Worm (Caenorhabditis elegans) whole organism, young adult: ENCODE measurements around the gene blos-2.

Experiments used
- B0261.1 ChIP-seq: sonication (generic microtip); optimal IDR thresholded peaks from 2 replicates; lab custom pipeline; 2016; ENCODE audit warnings: mild to moderate bottlenecking, missing genetic modification characterization, moderate library complexity, missing compliant biosample characterization
- D2030.7 ChIP-seq: fragments of 200-800 bp; sonication (Bioruptor generic); IDR thresholded peaks from 2 replicates; pipeline ENCODE4 v1.3.6; 2022; ENCODE audit warnings: missing genetic modification reagents, missing genetic modification characterization, missing compliant biosample characterization
- F22D6.2 ChIP-seq: sonication (generic microtip); optimal IDR thresholded peaks from 2 replicates; lab custom pipeline; 2016; ENCODE audit warnings: mild to moderate bottlenecking, missing genetic modification characterization, missing compliant biosample characterization
- F57A8.1 ChIP-seq: fragments of 200-800 bp; sonication (Bioruptor generic); optimal IDR thresholded peaks from 2 replicates; lab custom pipeline; 2018; ENCODE audit warnings: mild to moderate bottlenecking, missing genetic modification characterization, moderate library complexity, missing compliant biosample characterization
- F57C9.4 ChIP-seq: sonication (generic microtip); optimal IDR thresholded peaks from 2 replicates; lab custom pipeline; 2017; ENCODE audit warnings: mild to moderate bottlenecking, missing genetic modification characterization, missing compliant biosample characterization
- K11D2.4 ChIP-seq: fragments of 200-800 bp; sonication (Bioruptor generic); IDR thresholded peaks from 2 replicates; pipeline ENCODE4 v1.3.6; 2022; ENCODE audit warnings: missing genetic modification reagents, missing genetic modification characterization, missing compliant biosample characterization
- T26A5.8 ChIP-seq: sonication (generic microtip); optimal IDR thresholded peaks from 2 replicates; lab custom pipeline; 2016; ENCODE audit warnings: missing genetic modification characterization, missing compliant biosample characterization
- Y53G8AR.9 ChIP-seq: fragments of 200-800 bp; sonication (Bioruptor generic); conservative IDR thresholded peaks from 2 replicates; pipeline ENCODE4 v1.3.6; 2022; ENCODE audit warnings: missing genetic modification reagents, missing genetic modification characterization, missing compliant biosample characterization
- Y56A3A.18 ChIP-seq: fragments of 200-800 bp; sonication (Bioruptor generic); IDR thresholded peaks from 2 replicates; pipeline ENCODE4 v1.3.6; 2022; ENCODE audit warnings: missing genetic modification reagents, missing genetic modification characterization, missing compliant biosample characterization
- ZK185.1 ChIP-seq: sonication (generic microtip); optimal IDR thresholded peaks from 2 replicates; lab custom pipeline; 2016; ENCODE audit warnings: mild to moderate bottlenecking, missing genetic modification characterization, missing compliant biosample characterization; ENCODE audit not compliant: poor library complexity, severe bottlenecking
- attf-3 ChIP-seq: fragments of 200-800 bp; sonication (Bioruptor generic); conservative IDR thresholded peaks from 2 replicates; pipeline ENCODE4 v1.3.6; 2022; ENCODE audit warnings: missing genetic modification reagents, missing genetic modification characterization, missing compliant biosample characterization
- attf-5 ChIP-seq: fragments of 200-800 bp; sonication (Bioruptor generic); optimal IDR thresholded peaks from 2 replicates; lab custom pipeline; 2018; ENCODE audit warnings: mild to moderate bottlenecking, missing genetic modification characterization, missing compliant biosample characterization
- attf-6 ChIP-seq: fragments of 200-800 bp; sonication (Bioruptor generic); IDR thresholded peaks from 2 replicates; pipeline ENCODE4 v1.3.6; 2022; ENCODE audit warnings: missing genetic modification reagents, missing genetic modification characterization, missing compliant biosample characterization
- bed-2 ChIP-seq: fragments of 200-800 bp; sonication (Bioruptor generic); IDR thresholded peaks from 2 replicates; pipeline ENCODE4 v1.3.6; 2022; ENCODE audit warnings: missing genetic modification reagents, missing genetic modification characterization, missing compliant biosample characterization
- cebp-2 ChIP-seq: fragments of 200-800 bp; sonication (Bioruptor generic); IDR thresholded peaks from 2 replicates; pipeline ENCODE4 v1.3.6; 2022; ENCODE audit warnings: missing genetic modification characterization, missing compliant biosample characterization
- ceh-27 ChIP-seq: fragments of 200-800 bp; sonication (Bioruptor generic); optimal IDR thresholded peaks from 2 replicates; lab custom pipeline; 2018; ENCODE audit warnings: mild to moderate bottlenecking, missing genetic modification characterization, moderate library complexity, missing compliant biosample characterization
- ceh-58 ChIP-seq: fragments of 200-800 bp; sonication (Bioruptor generic); IDR thresholded peaks from 2 replicates; pipeline ENCODE4 v1.3.6; 2022; ENCODE audit warnings: missing genetic modification characterization, missing compliant biosample characterization
- die-1 ChIP-seq: sonication (generic microtip); optimal IDR thresholded peaks from 2 replicates; lab custom pipeline; 2016; ENCODE audit warnings: missing genotype, mild to moderate bottlenecking, missing genetic modification characterization, missing compliant biosample characterization
- dox-1 ChIP-seq: fragments of 200-800 bp; sonication (Bioruptor generic); IDR thresholded peaks from 2 replicates; pipeline ENCODE4 v1.3.6; 2022; ENCODE audit warnings: missing genetic modification reagents, missing genetic modification characterization, missing compliant biosample characterization
- dpl-1 ChIP-seq: fragments of 150-350 bp; optimal IDR thresholded peaks from 2 replicates; lab custom pipeline; 2014; ENCODE audit warnings: missing biosample characterization, missing genetic modification reagents, missing genetic modification characterization
- hmg-1.2 ChIP-seq: fragments of 200-800 bp; sonication (Bioruptor generic); IDR thresholded peaks from 2 replicates; pipeline ENCODE4 v1.3.6; 2022; ENCODE audit warnings: missing genetic modification reagents, missing genetic modification characterization, missing compliant biosample characterization
- hsf-1 ChIP-seq: fragments of 200-800 bp; sonication (Bioruptor generic); IDR thresholded peaks from 2 replicates; pipeline ENCODE4 v1.3.6; 2022; ENCODE audit warnings: missing genetic modification reagents, missing genetic modification characterization, missing compliant biosample characterization
- lag-1 ChIP-seq: fragments of 200-800 bp; sonication (Bioruptor generic); IDR thresholded peaks from 2 replicates; pipeline ENCODE4 v1.3.6; 2022; ENCODE audit warnings: missing genetic modification reagents, missing genetic modification characterization, missing compliant biosample characterization
- lin-26 ChIP-seq: fragments of 200-800 bp; sonication (Bioruptor generic); IDR thresholded peaks from 2 replicates; pipeline ENCODE4 v1.3.6; 2022; ENCODE audit warnings: missing genetic modification reagents, missing genetic modification characterization, missing compliant biosample characterization
- lin-35 ChIP-seq, 3 experiments: fragments of 150-350 bp in 2 of 3; sonication (generic microtip) in 1 of 3; optimal IDR thresholded peaks; 2 replicates each; lab custom pipeline; 2014 to 2018; ENCODE audit warnings: missing biosample characterization in 3 of 3, missing genetic modification characterization in 3 of 3, missing genetic modification reagents in 3 of 3
- lin-54 ChIP-seq: fragments of 200-800 bp; sonication (Bioruptor generic); optimal IDR thresholded peaks from 2 replicates; lab custom pipeline; 2018; ENCODE audit warnings: mild to moderate bottlenecking, missing genetic modification characterization, missing compliant biosample characterization
- lir-1 ChIP-seq: fragments of 200-800 bp; sonication (Bioruptor generic); conservative IDR thresholded peaks from 2 replicates; pipeline ENCODE4 v1.3.6; 2022; ENCODE audit warnings: missing genetic modification reagents, missing genetic modification characterization, missing compliant biosample characterization
- madf-8 ChIP-seq: fragments of 200-800 bp; sonication (Bioruptor generic); conservative IDR thresholded peaks from 2 replicates; pipeline ENCODE4 v1.3.6; 2022; ENCODE audit warnings: missing genetic modification reagents, missing genetic modification characterization, missing compliant biosample characterization
- mcd-1 ChIP-seq: fragments of 200-800 bp; sonication (Bioruptor generic); IDR thresholded peaks from 2 replicates; pipeline ENCODE4 v1.3.6; 2022; ENCODE audit warnings: missing genetic modification reagents, missing genetic modification characterization, missing compliant biosample characterization
- nhr-80 ChIP-seq: sonication (generic microtip); optimal IDR thresholded peaks from 2 replicates; lab custom pipeline; 2016; ENCODE audit warnings: missing genetic modification characterization, missing compliant biosample characterization
- snpc-1.1 ChIP-seq: sonication (generic microtip); optimal IDR thresholded peaks from 2 replicates; lab custom pipeline; 2017; ENCODE audit warnings: missing genetic modification characterization, mild to moderate bottlenecking, missing compliant biosample characterization, antibody characterized with exemption, moderate library complexity, missing genotype, missing genetic modification reagents; ENCODE audit not compliant: insufficient read depth
- snpc-3.4 ChIP-seq: sonication (generic microtip); optimal IDR thresholded peaks from 2 replicates; lab custom pipeline; 2017; ENCODE audit warnings: missing genetic modification characterization, mild to moderate bottlenecking, missing compliant biosample characterization, antibody characterized with exemption, moderate library complexity, missing genotype, missing genetic modification reagents
- snpc-4 ChIP-seq, 5 experiments: fragments of 150-350 bp in 1 of 5; sonication (generic microtip) in 4 of 5; optimal IDR thresholded peaks; 2 replicates each; lab custom pipeline; 2014 to 2018; ENCODE audit warnings: missing genetic modification characterization in 5 of 5, missing biosample characterization in 3 of 5, antibody characterized with exemption in 2 of 5, mild to moderate bottlenecking in 2 of 5, missing compliant biosample characterization in 2 of 5, missing genotype in 2 of 5, moderate library complexity in 2 of 5, missing genetic modification reagents in 1 of 5
- tbx-9 ChIP-seq: sonication (generic microtip); optimal IDR thresholded peaks from 2 replicates; lab custom pipeline; 2016; ENCODE audit warnings: borderline replicate concordance, missing genetic modification characterization, inconsistent platforms, missing compliant biosample characterization
- unc-130 ChIP-seq: sonication (generic microtip); optimal IDR thresholded peaks from 2 replicates; lab custom pipeline; 2016; ENCODE audit warnings: missing genetic modification reagents, missing genetic modification characterization, missing compliant biosample characterization
- xnd-1 ChIP-seq: sonication (generic microtip); optimal IDR thresholded peaks from 2 replicates; lab custom pipeline; 2016; ENCODE audit warnings: missing genotype, missing genetic modification reagents, missing genetic modification characterization, missing compliant biosample characterization
- ztf-26 ChIP-seq: sonication (generic microtip); optimal IDR thresholded peaks from 2 replicates; lab custom pipeline; 2017; ENCODE audit warnings: missing genetic modification characterization, missing compliant biosample characterization
- ztf-28 ChIP-seq: fragments of 200-800 bp; sonication (Bioruptor generic); IDR thresholded peaks from 2 replicates; pipeline ENCODE4 v1.3.6; 2022; ENCODE audit warnings: missing genetic modification reagents, missing genetic modification characterization, missing compliant biosample characterization

Gene blos-2

ce11 chrIV:6326448-6326847 lies 7.6 kb upstream of the blos-2 start, which contains the start of gene lsm-8:
lsm-8 (plus strand) TSS chrIV:6326526.
- TF ChIP-seq ztf-26 (tag; lab: Kevin White, UChicago): no peak
- no peak for TF ChIP-seq lin-26
- no peak for TF ChIP-seq K11D2.4 (GFP tag; lab: Robert Waterston, UW)
- TF ChIP-seq snpc-1.1 (tag; lab: Kevin White, UChicago): peak; percentile 4
- peak; percentile 11 for TF ChIP-seq snpc-3.4 (tag; lab: Kevin White, UChicago)
- TF ChIP-seq hsf-1: peak; percentile 48

- no peak for TF ChIP-seq die-1
- TF ChIP-seq lag-1: no peak
- TF ChIP-seq tbx-9 (tag; lab: Kevin White, UChicago): no peak
- no peak for TF ChIP-seq dox-1 (GFP tag; lab: Robert Waterston, UW)
- TF ChIP-seq attf-5 (GFP tag; lab: Kevin White, UChicago): peak; percentile 4
- no peak for TF ChIP-seq ceh-58
- 0 out of 2 replicates have a peak, but pooled peaks have one; percentile 42 for TF ChIP-seq mcd-1 (GFP tag; lab: Robert Waterston, UW)
- TF ChIP-seq T26A5.8: no peak
- TF ChIP-seq dpl-1 (GFP tag; lab: Kevin White, UChicago): no peak
- TF ChIP-seq unc-130 (GFP tag; lab: Kevin White, UChicago): no peak
- TF ChIP-seq lin-35 (GFP tag; optimal IDR thresholded peaks at IDR 0.05; lab: Kevin White, UChicago): peak in 1 of 3 experiments; percentile 12
- peak; percentile 27; the same call in 1 of the 2 replicates for TF ChIP-seq hmg-1.2 (GFP tag; lab: Robert Waterston, UW)
- TF ChIP-seq snpc-1.1 (tag; lab: Kevin White, UChicago): no peak
- peak; percentile 63 for TF ChIP-seq nhr-80 (tag; lab: Kevin White, UChicago)
Measured at ce11 chrIV:6327363-6328015, 6.5 kb upstream of the blos-2 start.

- TF ChIP-seq F57C9.4 (tag; lab: Kevin White, UChicago): no peak
- TF ChIP-seq hsf-1: no peak
- TF ChIP-seq madf-8 (GFP tag; lab: Robert Waterston, UW): no peak
- no peak for TF ChIP-seq Y53G8AR.9 (GFP tag; lab: Robert Waterston, UW)
- TF ChIP-seq D2030.7: no peak
- no peak for TF ChIP-seq B0261.1 (tag; lab: Kevin White, UChicago)
- no peak for TF ChIP-seq ceh-27 (GFP tag; lab: Kevin White, UChicago)
Measured at ce11 chrIV:6328198-6328597, 5.8 kb upstream of the blos-2 start.

ce11 chrIV:6329339-6329738 lies 4.7 kb upstream of the blos-2 start, which contains the start of gene seu-1:
seu-1 (plus strand) TSS chrIV:6329639.
- TF ChIP-seq F22D6.2 (no peak), xnd-1 (no peak), attf-3 (GFP tag; lab: Robert Waterston, UW) (no peak), lin-54 (no peak), bed-2 (GFP tag; lab: Robert Waterston, UW) (no peak), snpc-4 (GFP tag; optimal IDR thresholded peaks at IDR 0.05; lab: Kevin White, UChicago) (no peak), snpc-4 (tag; optimal IDR thresholded peaks at IDR 0.05; lab: Kevin White, UChicago) (no peak), ZK185.1 (tag; lab: Kevin White, UChicago) (no peak), F57A8.1 (GFP tag; lab: Kevin White, UChicago) (no peak), mcd-1 (GFP tag; lab: Robert Waterston, UW) (no peak), cebp-2 (no peak), lir-1 (GFP tag; lab: Robert Waterston, UW) (no peak), K11D2.4 (GFP tag; lab: Robert Waterston, UW) (no peak), Y56A3A.18 (GFP tag; lab: Robert Waterston, UW) (no peak), attf-6 (no peak), ztf-28 (GFP tag; lab: Robert Waterston, UW) (no peak)
- TF ChIP-seq, all 124 proteins: peak for 0
